Worm (Caenorhabditis elegans) whole organism, mixed stage, embryonic: Measurements from ENCODE around the gene C53B4.3.

Experiments used
- ceh-43 ChIP-seq: fragments of 200-800 bp; sonication (Bioruptor generic); optimal IDR thresholded peaks from 2 replicates; lab custom pipeline; 2018; ENCODE audit warnings: mild to moderate bottlenecking, missing genetic modification characterization, moderate library complexity, missing compliant biosample characterization
- lsy-2 ChIP-seq: fragments of 150-350 bp; optimal IDR thresholded peaks from 2 replicates; lab custom pipeline; 2014; ENCODE audit warnings: missing biosample characterization, missing genetic modification characterization
- mab-5 ChIP-seq: fragments of 150-350 bp; optimal IDR thresholded peaks from 2 replicates; lab custom pipeline; 2014; ENCODE audit warnings: missing biosample characterization, missing genetic modification characterization
- nhr-12 ChIP-seq: fragments of 150-350 bp; optimal IDR thresholded peaks from 2 replicates; lab custom pipeline; 2014; ENCODE audit warnings: missing biosample characterization, missing genetic modification characterization
- nhr-2 ChIP-seq: fragments of 150-350 bp; optimal IDR thresholded peaks from 2 replicates; lab custom pipeline; 2014; ENCODE audit warnings: missing biosample characterization, missing genetic modification characterization
- pha-4 ChIP-seq: fragments of 150-350 bp; optimal IDR thresholded peaks from 2 replicates; lab custom pipeline; 2018; ENCODE audit warnings: missing biosample characterization, missing genetic modification reagents, missing genetic modification characterization
- sem-2 ChIP-seq: fragments of 200-800 bp; sonication (Bioruptor generic); optimal IDR thresholded peaks from 2 replicates; lab custom pipeline; 2018; ENCODE audit warnings: mild to moderate bottlenecking, missing genetic modification characterization, missing compliant biosample characterization
- snpc-4 ChIP-seq: fragments of 150-350 bp; optimal IDR thresholded peaks from 2 replicates; lab custom pipeline; 2014; ENCODE audit warnings: missing biosample characterization, missing genetic modification characterization
- sptf-1 ChIP-seq: sonication (generic microtip); optimal IDR thresholded peaks from 2 replicates; lab custom pipeline; 2017; ENCODE audit warnings: mild to moderate bottlenecking, missing genetic modification characterization, moderate library complexity, missing compliant biosample characterization
- unc-120 ChIP-seq: sonication (generic microtip); optimal IDR thresholded peaks from 2 replicates; lab custom pipeline; 2017; ENCODE audit warnings: missing genetic modification characterization, missing compliant biosample characterization; ENCODE audit not compliant: poor library complexity, severe bottlenecking
- unc-62 ChIP-seq: fragments of 150-350 bp; optimal IDR thresholded peaks from 2 replicates; lab custom pipeline; 2014; ENCODE audit warnings: missing biosample characterization, missing genetic modification reagents, missing genetic modification characterization
- zip-8 ChIP-seq: fragments of 150-350 bp; optimal IDR thresholded peaks from 2 replicates; lab custom pipeline; 2014; ENCODE audit warnings: missing biosample characterization, missing genetic modification characterization
- ztf-11 ChIP-seq: fragments of 150-350 bp; optimal IDR thresholded peaks from 2 replicates; lab custom pipeline; 2014; ENCODE audit warnings: missing biosample characterization, missing genetic modification characterization

DNA sequence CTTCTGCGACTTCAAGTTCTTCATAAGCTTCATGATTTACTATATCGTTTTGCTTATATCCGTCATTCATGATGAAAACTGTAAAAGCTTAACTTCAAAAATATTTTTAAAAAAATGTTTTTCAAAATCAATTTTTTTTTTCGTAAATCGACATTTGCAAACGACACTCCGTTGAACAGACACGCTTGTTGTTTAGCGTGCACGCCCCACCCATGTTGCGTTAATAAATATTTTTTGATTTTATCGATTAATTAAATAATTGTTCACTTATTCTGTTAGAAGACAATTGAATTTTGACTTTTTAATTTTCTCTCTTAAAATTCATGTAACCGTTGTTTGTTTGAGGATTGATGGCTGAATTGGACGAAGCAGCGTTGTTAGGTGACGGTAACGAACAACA lies 47.5 kb downstream of the C53B4.3 start, which contains the start of the genes D1046.2 and cfim-2:
- TF ChIP-seq nhr-2 (tag; lab: Kevin White, UChicago) (no peak), zip-8 (no peak), sem-2 (GFP tag; lab: Kevin White, UChicago) (no peak), unc-62 (GFP tag; lab: Kevin White, UChicago) (no peak), mab-5 (tag; lab: Kevin White, UChicago) (no peak), lsy-2 (peak; percentile 12), sptf-1 (tag; lab: Kevin White, UChicago) (no peak), pha-4 (tag; lab: Kevin White, UChicago) (no peak), ceh-43 (GFP tag; lab: Kevin White, UChicago) (no peak), unc-120 (tag; lab: Kevin White, UChicago) (no peak), nhr-12 (tag; lab: Kevin White, UChicago) (no peak), ztf-11 (no peak), snpc-4 (tag; lab: Kevin White, UChicago) (no peak)
